Worm (Caenorhabditis elegans) whole organism, L4 larva: ENCODE data around the gene F09E5.11.

ENCODE experiments used
- D1046.2 ChIP-seq: fragments of 200-800 bp; sonication (Bioruptor generic); IDR thresholded peaks from 2 replicates; pipeline ENCODE4 v1.3.6; 2022; ENCODE audit warnings: missing genetic modification characterization, missing compliant biosample characterization
- F10B5.3 ChIP-seq: sonication (generic microtip); optimal IDR thresholded peaks from 2 replicates; lab custom pipeline; 2016; ENCODE audit warnings: mild to moderate bottlenecking, missing genetic modification characterization, missing compliant biosample characterization
- F49E8.2 ChIP-seq: sonication (generic microtip); optimal IDR thresholded peaks from 2 replicates; lab custom pipeline; 2016; ENCODE audit warnings: missing compliant biosample characterization, mild to moderate bottlenecking, missing genetic modification characterization, borderline replicate concordance
- T20F7.1 ChIP-seq: fragments of 200-800 bp; sonication (Bioruptor generic); optimal IDR thresholded peaks from 2 replicates; lab custom pipeline; 2018; ENCODE audit warnings: mild to moderate bottlenecking, missing genetic modification characterization, missing compliant biosample characterization
- Y48G9A.11 ChIP-seq: fragments of 200-800 bp; sonication (Bioruptor generic); IDR thresholded peaks from 2 replicates; pipeline ENCODE4 v1.3.6; 2022; ENCODE audit warnings: missing genetic modification reagents, missing genetic modification characterization, missing compliant biosample characterization
- Y5F2A.4 ChIP-seq: fragments of 200-800 bp; sonication (Bioruptor generic); optimal IDR thresholded peaks from 2 replicates; lab custom pipeline; 2018; ENCODE audit warnings: mild to moderate bottlenecking, missing genetic modification characterization, missing compliant biosample characterization
- ZK546.5 ChIP-seq, 2 experiments: sonication (generic microtip); optimal IDR thresholded peaks; 2 replicates each; lab custom pipeline; 2017; ENCODE audit warnings: missing biosample characterization in 2 of 2, missing genetic modification characterization in 2 of 2
- aha-1 ChIP-seq: fragments of 150-350 bp; peaks from one replicate; lab custom pipeline; 2014; ENCODE audit warnings: missing biosample characterization, missing genetic modification characterization
- aly-2 ChIP-seq: sonication (generic microtip); optimal IDR thresholded peaks from 2 replicates; lab custom pipeline; 2018; ENCODE audit warnings: missing biosample characterization, missing genetic modification characterization
- ama-1 ChIP-seq: fragments of 150-350 bp; optimal IDR thresholded peaks from 2 replicates; lab custom pipeline; 2014; ENCODE audit warnings: inconsistent platforms, mixed read lengths
- arid-1 ChIP-seq: fragments of 200-800 bp; sonication (Bioruptor generic); conservative IDR thresholded peaks from 2 replicates; pipeline ENCODE4 v1.3.6; 2022; ENCODE audit warnings: missing genetic modification reagents, missing genetic modification characterization, missing compliant biosample characterization
- ceh-44 ChIP-seq: fragments of 200-800 bp; sonication (Bioruptor generic); IDR thresholded peaks from 2 replicates; pipeline ENCODE4 v1.3.6; 2022; ENCODE audit warnings: missing genetic modification reagents, missing genetic modification characterization, missing compliant biosample characterization
- ceh-62 ChIP-seq: sonication (generic microtip); optimal IDR thresholded peaks from 2 replicates; lab custom pipeline; 2017; ENCODE audit warnings: missing biosample characterization, missing genetic modification characterization
- ces-1 ChIP-seq: fragments of 150-350 bp; sonication (generic microtip); optimal IDR thresholded peaks from 4 replicates; lab custom pipeline; 2014; ENCODE audit warnings: missing biosample characterization, missing genetic modification reagents, missing genetic modification characterization
- cey-2 ChIP-seq: sonication (generic microtip); optimal IDR thresholded peaks from 3 replicates; lab custom pipeline; 2017; ENCODE audit warnings: missing genetic modification characterization, mild to moderate bottlenecking, missing compliant biosample characterization, antibody characterized with exemption, borderline replicate concordance; ENCODE audit not compliant: insufficient read depth
- ctbp-1 ChIP-seq: fragments of 200-800 bp; sonication (Bioruptor generic); IDR thresholded peaks from 2 replicates; pipeline ENCODE4 v1.3.6; 2022; ENCODE audit warnings: missing genetic modification reagents, missing genetic modification characterization, missing compliant biosample characterization
- daf-8 ChIP-seq: fragments of 200-800 bp; sonication (Bioruptor generic); IDR thresholded peaks from 2 replicates; pipeline ENCODE4 v1.3.6; 2022; ENCODE audit warnings: missing genetic modification characterization, missing compliant biosample characterization
- dmd-6 ChIP-seq: fragments of 200-800 bp; sonication (Bioruptor generic); IDR thresholded peaks from 2 replicates; pipeline ENCODE4 v1.3.6; 2022; ENCODE audit warnings: missing genetic modification reagents, missing genetic modification characterization, missing compliant biosample characterization
- dpl-1 ChIP-seq: fragments of 150-350 bp; optimal IDR thresholded peaks from 2 replicates; lab custom pipeline; 2014; ENCODE audit warnings: missing biosample characterization, missing genetic modification reagents, missing genetic modification characterization
- duxl-1 ChIP-seq: sonication (generic microtip); optimal IDR thresholded peaks from 2 replicates; lab custom pipeline; 2016; ENCODE audit warnings: mild to moderate bottlenecking, missing genetic modification characterization, moderate library complexity, missing compliant biosample characterization; ENCODE audit not compliant: poor library complexity
- dve-1 ChIP-seq: sonication (generic microtip); optimal IDR thresholded peaks from 2 replicates; lab custom pipeline; 2017; ENCODE audit warnings: antibody characterized with exemption, mild to moderate bottlenecking, missing genetic modification characterization, missing compliant biosample characterization; ENCODE audit not compliant: insufficient read depth
- egl-43 ChIP-seq: fragments of 200-800 bp; sonication (Bioruptor generic); IDR thresholded peaks from 2 replicates; pipeline ENCODE4 v1.3.6; 2022; ENCODE audit warnings: missing genetic modification reagents, missing genetic modification characterization, missing compliant biosample characterization
- fkh-10 ChIP-seq: fragments of 150-350 bp; optimal IDR thresholded peaks from 2 replicates; lab custom pipeline; 2014; ENCODE audit warnings: missing biosample characterization, missing genetic modification reagents, missing genetic modification characterization
- hif-1 ChIP-seq, 2 experiments: sonication (generic microtip); optimal IDR thresholded peaks; 2 replicates each; lab custom pipeline; 2016 to 2017; ENCODE audit warnings: missing compliant biosample characterization in 2 of 2, missing genetic modification characterization in 2 of 2, missing genetic modification reagents in 2 of 2, missing genotype in 2 of 2, mild to moderate bottlenecking in 1 of 2
- hlh-30 ChIP-seq: sonication (generic microtip); optimal IDR thresholded peaks from 2 replicates; lab custom pipeline; 2017; ENCODE audit warnings: antibody characterized with exemption, mild to moderate bottlenecking, missing genetic modification characterization, missing compliant biosample characterization; ENCODE audit not compliant: insufficient read depth
- hmg-1.1 ChIP-seq: fragments of 200-800 bp; sonication (Bioruptor generic); IDR thresholded peaks from 2 replicates; pipeline ENCODE4 v1.3.6; 2022; ENCODE audit warnings: missing genetic modification reagents, missing genetic modification characterization, missing compliant biosample characterization
- jun-1 ChIP-seq: fragments of 150-350 bp; optimal IDR thresholded peaks from 2 replicates; lab custom pipeline; 2014; ENCODE audit warnings: missing biosample characterization, missing genetic modification reagents, missing genetic modification characterization
- lin-15B ChIP-seq: fragments of 150-350 bp; sonication (generic microtip); optimal IDR thresholded peaks from 3 replicates; lab custom pipeline; 2014; ENCODE audit warnings: missing biosample characterization, missing genetic modification characterization
- lin-29 ChIP-seq: fragments of 200-800 bp; sonication (Bioruptor generic); IDR thresholded peaks from 2 replicates; pipeline ENCODE4 v1.3.6; 2022; ENCODE audit warnings: missing genetic modification reagents, missing genetic modification characterization, missing compliant biosample characterization
- lin-38 ChIP-seq: fragments of 200-800 bp; sonication (Bioruptor generic); IDR thresholded peaks from 2 replicates; pipeline ENCODE4 v1.3.6; 2022; ENCODE audit warnings: missing genetic modification reagents, missing genetic modification characterization, missing compliant biosample characterization
- lin-39 ChIP-seq: fragments of 150-350 bp; optimal IDR thresholded peaks from 2 replicates; lab custom pipeline; 2014; ENCODE audit warnings: missing biosample characterization, missing genetic modification reagents, missing genetic modification characterization
- lsy-2 ChIP-seq, 2 experiments: fragments of 150-350 bp in 1 of 2; sonication (generic microtip) in 1 of 2; optimal IDR thresholded peaks; 2 replicates each; lab custom pipeline; 2014 to 2017; ENCODE audit warnings: missing biosample characterization in 2 of 2, missing genetic modification characterization in 2 of 2
- madf-5 ChIP-seq, 2 experiments: fragments of 200-800 bp; sonication (Bioruptor generic); IDR thresholded peaks; 2 replicates each; pipeline ENCODE4 v1.3.6; 2022; ENCODE audit warnings: missing compliant biosample characterization in 2 of 2, missing genetic modification characterization in 2 of 2
- mep-1 ChIP-seq: fragments of 150-350 bp; sonication (generic microtip); optimal IDR thresholded peaks from 3 replicates; lab custom pipeline; 2014; ENCODE audit warnings: missing biosample characterization, missing genetic modification characterization
- mes-2 ChIP-seq: sonication (generic microtip); optimal IDR thresholded peaks from 2 replicates; lab custom pipeline; 2016; ENCODE audit warnings: missing genotype, mild to moderate bottlenecking, missing genetic modification characterization, missing compliant biosample characterization; ENCODE audit not compliant: poor library complexity, severe bottlenecking
- nhr-10 ChIP-seq: fragments of 150-350 bp; optimal IDR thresholded peaks from 2 replicates; lab custom pipeline; 2014; ENCODE audit warnings: missing biosample characterization, missing genetic modification characterization
- nhr-25 ChIP-seq: sonication (generic microtip); optimal IDR thresholded peaks from 2 replicates; lab custom pipeline; 2017; ENCODE audit warnings: missing genetic modification characterization, mild to moderate bottlenecking, missing compliant biosample characterization, antibody characterized with exemption, moderate library complexity, borderline replicate concordance; ENCODE audit not compliant: insufficient read depth
- nhr-6 ChIP-seq: fragments of 150-350 bp; optimal IDR thresholded peaks from 2 replicates; lab custom pipeline; 2014; ENCODE audit warnings: missing biosample characterization, missing genetic modification characterization
- pha-4 ChIP-seq, 2 experiments: fragments of 150-350 bp in 1 of 2; fragments of 200-800 bp in 1 of 2; sonication (Bioruptor generic) in 1 of 2; IDR thresholded peaks in 1 of 2; optimal IDR thresholded peaks in 1 of 2; 2 replicates each; pipeline versions ENCODE4 v1.3.6 to Lab custom; 2014 to 2022; ENCODE audit warnings: missing genetic modification characterization in 2 of 2, missing genetic modification reagents in 2 of 2, missing biosample characterization in 1 of 2, missing compliant biosample characterization in 1 of 2
- saeg-2 ChIP-seq: fragments of 200-800 bp; sonication (Bioruptor generic); IDR thresholded peaks from 2 replicates; pipeline ENCODE4 v1.3.6; 2022; ENCODE audit warnings: missing genetic modification reagents, missing genetic modification characterization, missing compliant biosample characterization
- skn-1 ChIP-seq: fragments of 150-350 bp; optimal IDR thresholded peaks from 2 replicates; lab custom pipeline; 2014; ENCODE audit warnings: missing biosample characterization, missing genetic modification characterization
- unc-62 ChIP-seq, 3 experiments: fragments of 150-350 bp in 1 of 3; sonication (generic microtip); optimal IDR thresholded peaks in 2 of 3; peaks in 1 of 3; 1 replicate in 1 of 3; 2 replicates in 2 of 3; lab custom pipeline; 2014 to 2017; ENCODE audit warnings: missing biosample characterization in 3 of 3, missing genetic modification characterization in 3 of 3, missing genetic modification reagents in 3 of 3, missing genotype in 1 of 3
- vab-7 ChIP-seq: fragments of 200-800 bp; sonication (Bioruptor generic); IDR thresholded peaks from 2 replicates; pipeline ENCODE4 v1.3.6; 2022; ENCODE audit warnings: missing genetic modification reagents, missing genetic modification characterization, missing compliant biosample characterization
- zag-1 ChIP-seq: fragments of 150-350 bp; optimal IDR thresholded peaks from 2 replicates; lab custom pipeline; 2014; ENCODE audit warnings: missing biosample characterization, missing genetic modification characterization
- zip-11 ChIP-seq: fragments of 200-800 bp; sonication (Bioruptor generic); IDR thresholded peaks from 2 replicates; pipeline ENCODE4 v1.3.6; 2022; ENCODE audit warnings: missing genetic modification characterization, missing compliant biosample characterization
- ztf-11 ChIP-seq: fragments of 150-350 bp; optimal IDR thresholded peaks from 2 replicates; lab custom pipeline; 2014; ENCODE audit warnings: missing biosample characterization, missing genetic modification characterization

Gene F09E5.11

DNA sequence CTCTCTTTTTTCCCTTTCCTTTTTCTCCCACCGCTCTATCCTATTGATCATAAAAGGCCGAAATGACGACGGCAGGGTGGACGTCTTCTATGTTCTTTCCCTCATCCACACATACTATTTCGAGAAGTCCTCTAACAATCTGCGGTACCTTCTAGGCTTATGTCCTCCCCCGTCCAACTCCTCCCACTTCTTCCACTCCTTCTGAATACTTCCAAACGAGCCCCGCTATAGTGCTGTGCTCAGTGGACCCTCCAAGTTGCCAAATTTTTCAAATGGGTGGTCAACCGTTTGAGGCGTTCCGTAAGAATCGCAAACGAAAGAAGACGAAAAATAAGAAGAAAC is 22.0 kb downstream of the F09E5.11 start (continued):
- peak; percentile 65; the same call in 1 of the 2 replicates for TF ChIP-seq arid-1 (GFP tag; lab: Robert Waterston, UW)
- TF ChIP-seq fkh-10 (GFP tag; lab: Kevin White, UChicago), result peak; percentile 74
- peak; percentile 67 for TF ChIP-seq egl-43 (GFP tag; lab: Robert Waterston, UW)
- no peak for TF ChIP-seq nhr-25

- TF ChIP-seq dmd-6 (GFP tag; lab: Robert Waterston, UW), result no peak
- TF ChIP-seq ceh-44 (GFP tag; lab: Robert Waterston, UW), result no peak
- no peak for TF ChIP-seq saeg-2
- no peak for TF ChIP-seq pha-4 (GFP tag; IDR thresholded peaks at IDR 0.05; lab: Robert Waterston, UW)
- no peak for TF ChIP-seq pha-4 (tag; optimal IDR thresholded peaks at IDR 0.05; lab: Kevin White, UChicago)
- no peak for TF ChIP-seq vab-7 (GFP tag; lab: Robert Waterston, UW)
- no peak for TF ChIP-seq nhr-25
- no peak for TF ChIP-seq cey-2 (tag; lab: Kevin White, UChicago)
- peak; percentile 7 for TF ChIP-seq mes-2
- peak; percentile 67 for TF ChIP-seq nhr-6 (tag; lab: Kevin White, UChicago)
- no peak for TF ChIP-seq zag-1 (tag; lab: Kevin White, UChicago)
- TF ChIP-seq zip-11 (GFP tag; lab: Robert Waterston, UW), result no peak
- TF ChIP-seq Y5F2A.4 (GFP tag; lab: Kevin White, UChicago), result no peak
- no peak for TF ChIP-seq lin-38 (GFP tag; lab: Robert Waterston, UW)
- no peak for TF ChIP-seq ctbp-1 (GFP tag; lab: Robert Waterston, UW)
- peak in 1 of 2 experiments; percentile 2 for TF ChIP-seq lsy-2 (tag; optimal IDR thresholded peaks at IDR 0.05; lab: Kevin White, UChicago)
- peak in 1 of 2 experiments; percentile 13 for TF ChIP-seq hif-1 (tag; optimal IDR thresholded peaks at IDR 0.05; lab: Kevin White, UChicago)
- no peak for TF ChIP-seq skn-1 (tag; lab: Kevin White, UChicago)
- no peak for TF ChIP-seq lin-15B (tag; lab: Kevin White, UChicago)
- TF ChIP-seq F49E8.2 (tag; lab: Kevin White, UChicago), result no peak
- no peak for TF ChIP-seq ceh-62
- no peak for TF ChIP-seq jun-1 (tag; lab: Kevin White, UChicago)
- TF ChIP-seq ztf-11 (tag; lab: Kevin White, UChicago), result no peak
- TF ChIP-seq aly-2, result no peak
- no peak for TF ChIP-seq duxl-1
- peak; percentile 65 for TF ChIP-seq aha-1 (tag; lab: Kevin White, UChicago)
- TF ChIP-seq D1046.2 (GFP tag; lab: Robert Waterston, UW), result no peak
- TF ChIP-seq madf-5 (GFP tag; IDR thresholded peaks at IDR 0.05; lab: Robert Waterston, UW), result no peak
- TF ChIP-seq dve-1 (tag; lab: Kevin White, UChicago), result peak; percentile 41
- no peak for TF ChIP-seq Y48G9A.11 (GFP tag; lab: Robert Waterston, UW)
- peak; percentile 38 for TF ChIP-seq hlh-30
- TF ChIP-seq nhr-10, result no peak
- TF ChIP-seq unc-62 (GFP tag; optimal IDR thresholded peaks at IDR 0.05 in 1 of 2; lab: Kevin White, UChicago), result peak in 1 of 2 experiments; percentile 96
- TF ChIP-seq unc-62 (tag; optimal IDR thresholded peaks at IDR 0.05; lab: Kevin White, UChicago), result no peak
- TF ChIP-seq ama-1 (lab: Kevin White, UChicago), result no peak
- TF ChIP-seq F10B5.3, result no peak
- TF ChIP-seq lin-29 (GFP tag; lab: Robert Waterston, UW), result no peak
- no peak for TF ChIP-seq ces-1 (GFP tag; lab: Kevin White, UChicago)
- TF ChIP-seq hmg-1.1 (GFP tag; lab: Robert Waterston, UW), result no peak
- TF ChIP-seq T20F7.1 (GFP tag; lab: Kevin White, UChicago), result no peak
- no peak for TF ChIP-seq mep-1 (tag; lab: Kevin White, UChicago)
- TF ChIP-seq ZK546.5 (tag; optimal IDR thresholded peaks at IDR 0.05; lab: Kevin White, UChicago), result no peak
- TF ChIP-seq arid-1 (GFP tag; lab: Robert Waterston, UW), result no peak
- TF ChIP-seq dpl-1 (GFP tag; lab: Kevin White, UChicago), result no peak
- no peak for TF ChIP-seq daf-8 (GFP tag; lab: Robert Waterston, UW)
- no peak for TF ChIP-seq lin-39 (tag; lab: Kevin White, UChicago)
- TF ChIP-seq, all 104 proteins: peak for 8
Observed at ce11 chrII:5335370-5336034, 22.5 kb downstream of the F09E5.11 start.
